Fruit fly (Drosophila melanogaster): ENCODE results near the gene Prosalpha6.

dm6 chr2L:10263830-10264634 lies 42.9 kb downstream of the Prosalpha6 start, which contains the start of gene REPTOR-BP:
- TF ChIP-seq Sin3A (optimal IDR thresholded peaks at IDR 0.05) (no peak), Myc (optimal IDR thresholded peaks at IDR 0.05) (no peak), psq (optimal IDR thresholded peaks at IDR 0.05) (no peak), insv (optimal IDR thresholded peaks at IDR 0.05) (no peak), ttk (optimal IDR thresholded peaks at IDR 0.05) (no peak), h (optimal IDR thresholded peaks at IDR 0.05) (no peak)

Data from Kc167 (cell line).